Fruit fly (Drosophila melanogaster): ENCODE measurements around the gene CG10352.
A peak's percentile ranks its signal among the peaks of the same experiment; 100 is the strongest.

The CG10352 gene

DNA sequence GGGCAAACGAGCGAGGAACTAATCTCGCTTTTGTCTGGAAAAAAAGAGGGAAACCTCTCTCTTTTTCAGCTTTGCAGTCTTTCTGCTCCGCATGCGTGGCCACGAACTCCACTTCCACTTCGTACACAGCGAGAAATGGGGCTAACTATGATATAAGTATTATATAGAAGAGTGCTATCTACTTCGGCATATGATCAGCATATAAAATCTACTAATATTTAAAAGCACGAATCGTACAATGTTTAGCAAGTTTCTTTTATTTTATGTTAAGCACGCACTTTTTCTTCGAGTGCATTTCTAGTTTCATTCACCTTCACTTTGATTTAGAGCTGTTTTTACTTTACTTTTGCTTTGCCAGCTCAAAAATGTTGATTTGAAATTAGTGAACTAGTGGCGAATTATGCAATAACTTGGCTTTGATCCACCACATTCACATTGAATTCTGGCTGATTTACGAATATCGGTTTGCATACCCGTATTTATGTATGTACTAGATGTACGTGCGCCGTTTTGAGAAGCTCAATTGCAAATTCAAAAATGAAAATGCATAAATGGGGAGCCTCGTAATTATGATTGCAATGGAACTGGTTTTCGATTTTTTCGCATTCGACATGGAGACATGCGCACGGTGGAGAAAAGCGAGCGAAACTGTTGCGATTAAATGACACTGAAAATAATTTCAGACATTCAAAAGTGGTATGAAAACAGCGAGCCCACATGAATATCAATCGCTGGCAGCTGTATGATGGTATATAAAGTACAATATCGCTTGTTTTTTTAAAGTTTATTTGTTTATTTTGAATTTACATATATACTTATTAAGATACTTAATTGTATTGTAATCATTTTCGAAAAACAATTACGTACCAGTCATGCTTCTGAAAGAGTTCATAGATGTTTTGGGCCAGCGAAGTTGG is 19.2 kb downstream of the CG10352 start (continued):
- TF ChIP-seq fd102C (GFP tag; optimal IDR thresholded peaks at IDR 0.05) (no peak), Bteb2 (GFP tag; optimal IDR thresholded peaks at IDR 0.05) (peak; percentile 11), E2f2 (GFP tag; IDR thresholded peaks at IDR 0.05) (peak; percentile 57; the same call in 1 of the 2 replicates), Myb (GFP tag; optimal IDR thresholded peaks at IDR 0.05) (no peak), CG34376 (GFP tag; optimal IDR thresholded peaks at IDR 0.05) (no peak), CG18764 (GFP tag; optimal IDR thresholded peaks at IDR 0.05) (peak; percentile 15), CG13296 (GFP tag; optimal IDR thresholded peaks at IDR 0.05) (peak; percentile 27), Dp (GFP tag; optimal IDR thresholded peaks at IDR 0.05) (no peak), CG4707 (GFP tag; optimal IDR thresholded peaks at IDR 0.05) (peak; percentile 64), Dad (GFP tag; optimal IDR thresholded peaks at IDR 0.05) (peak; percentile 66), Eip74EF (GFP tag; optimal IDR thresholded peaks at IDR 0.05) (peak in 1 of 2 experiments; percentile 91), CG17912 (GFP tag; optimal IDR thresholded peaks at IDR 0.05) (peak; percentile 70), CG2678 (tag; optimal IDR thresholded peaks at IDR 0.05) (peak; percentile 86), Max (GFP tag; optimal IDR thresholded peaks at IDR 0.05) (peak; percentile 41), Med (GFP tag) (peak; percentile 97), Camta (GFP tag; optimal IDR thresholded peaks at IDR 0.05) (peak; percentile 81), H2.0 (GFP tag; IDR thresholded peaks at IDR 0.05) (peak; percentile 69), CG8924 (tag; optimal IDR thresholded peaks at IDR 0.05) (peak; percentile 74), ac (GFP tag; optimal IDR thresholded peaks at IDR 0.05) (peak; percentile 12), CG6254 (GFP tag; optimal IDR thresholded peaks at IDR 0.05) (peak; percentile 36), zen2 (GFP tag; IDR thresholded peaks at IDR 0.05; ENCODE audit: partially characterized antibody) (no peak), chn (GFP tag; optimal IDR thresholded peaks at IDR 0.05) (peak; percentile 52), mirr (GFP tag; optimal IDR thresholded peaks at IDR 0.05) (no peak), ATbp (GFP tag; optimal IDR thresholded peaks at IDR 0.05) (peak; percentile 69), CG11696 (GFP tag; IDR thresholded peaks at IDR 0.05) (peak; percentile 55; the same call in 1 of the 2 replicates), chm (GFP tag; IDR thresholded peaks at IDR 0.05) (peak; percentile 56), CG1792 (GFP tag; optimal IDR thresholded peaks at IDR 0.05) (no peak), Jarid2 (GFP tag; optimal IDR thresholded peaks at IDR 0.05) (peak; percentile 24), CG12236 (GFP tag; optimal IDR thresholded peaks at IDR 0.05) (peak; percentile 22), CG9817 (tag; optimal IDR thresholded peaks at IDR 0.05) (peak; percentile 49), dan (GFP tag; IDR thresholded peaks at IDR 0.05) (no peak), ERR (GFP tag; optimal IDR thresholded peaks at IDR 0.05) (peak; percentile 44), CG14050 (GFP tag; IDR thresholded peaks at IDR 0.05) (peak; percentile 70), repo (GFP tag; optimal IDR thresholded peaks at IDR 0.05) (no peak), CG10565 (GFP tag; optimal IDR thresholded peaks at IDR 0.05) (no peak), CG9797 (GFP tag; optimal IDR thresholded peaks at IDR 0.05) (no peak), Dbx (GFP tag; IDR thresholded peaks at IDR 0.05) (no peak), Aef1 (GFP tag; IDR thresholded peaks at IDR 0.05) (peak; percentile 34; the same call in 1 of the 3 replicates), CG14860 (GFP tag; IDR thresholded peaks at IDR 0.05; ENCODE audit: partially characterized antibody) (no peak), toy (GFP tag; IDR thresholded peaks at IDR 0.05) (no peak), Dref (GFP tag; IDR thresholded peaks at IDR 0.05) (no peak), pfk (GFP tag; optimal IDR thresholded peaks at IDR 0.05) (no peak), sqz (GFP tag; optimal IDR thresholded peaks at IDR 0.05) (peak; percentile 32), CG42726 (GFP tag; IDR thresholded peaks at IDR 0.05; ENCODE audit: partially characterized antibody) (no peak), Doc2 (GFP tag; IDR thresholded peaks at IDR 0.05) (peak; percentile 56; the same call in 1 of the 2 replicates), lov (optimal IDR thresholded peaks at IDR 0.05) (no peak), lov (GFP tag; IDR thresholded peaks at IDR 0.05) (peak; percentile 62; the same call in 1 of the 3 replicates), corto (GFP tag; optimal IDR thresholded peaks at IDR 0.05) (peak; percentile 41)

Data from whole organism, embryonic.